Worm (Caenorhabditis elegans) whole organism, L4 larva: ENCODE data around the gene col-89.

Experiments
- F10B5.3 ChIP-seq: sonication (generic microtip); optimal IDR thresholded peaks from 2 replicates; lab custom pipeline; 2016; ENCODE audit warnings: mild to moderate bottlenecking, missing genetic modification characterization, missing compliant biosample characterization
- F44E2.7 ChIP-seq: fragments of 200-800 bp; sonication (Bioruptor generic); IDR thresholded peaks from 2 replicates; pipeline ENCODE4 v2.1.2; 2022; ENCODE audit warnings: missing genetic modification characterization, missing compliant biosample characterization
- F49E8.2 ChIP-seq: sonication (generic microtip); optimal IDR thresholded peaks from 2 replicates; lab custom pipeline; 2016; ENCODE audit warnings: missing compliant biosample characterization, mild to moderate bottlenecking, missing genetic modification characterization, borderline replicate concordance
- T26A8.4 ChIP-seq: fragments of 200-800 bp; sonication (Bioruptor generic); IDR thresholded peaks from 2 replicates; pipeline ENCODE4 v1.3.6; 2022; ENCODE audit warnings: missing genetic modification characterization, missing compliant biosample characterization
- aha-1 ChIP-seq: fragments of 150-350 bp; peaks from one replicate; lab custom pipeline; 2014; ENCODE audit warnings: missing biosample characterization, missing genetic modification characterization
- cey-2 ChIP-seq: sonication (generic microtip); optimal IDR thresholded peaks from 3 replicates; lab custom pipeline; 2017; ENCODE audit warnings: missing genetic modification characterization, mild to moderate bottlenecking, missing compliant biosample characterization, antibody characterized with exemption, borderline replicate concordance; ENCODE audit not compliant: insufficient read depth
- ctbp-1 ChIP-seq: fragments of 200-800 bp; sonication (Bioruptor generic); IDR thresholded peaks from 2 replicates; pipeline ENCODE4 v1.3.6; 2022; ENCODE audit warnings: missing genetic modification reagents, missing genetic modification characterization, missing compliant biosample characterization
- daf-16 ChIP-seq, 3 experiments: sonication (generic microtip); optimal IDR thresholded peaks; 2 replicates each; lab custom pipeline; 2016 to 2017; ENCODE audit warnings: missing genetic modification characterization in 3 of 3, missing genetic modification reagents in 3 of 3, mild to moderate bottlenecking in 2 of 3, missing compliant biosample characterization in 2 of 3, missing biosample characterization in 1 of 3, moderate library complexity in 1 of 3
- dmd-6 ChIP-seq: fragments of 200-800 bp; sonication (Bioruptor generic); IDR thresholded peaks from 2 replicates; pipeline ENCODE4 v1.3.6; 2022; ENCODE audit warnings: missing genetic modification reagents, missing genetic modification characterization, missing compliant biosample characterization
- dmd-9 ChIP-seq: fragments of 200-800 bp; sonication (Bioruptor generic); IDR thresholded peaks from 2 replicates; pipeline ENCODE4 v1.3.6; 2022; ENCODE audit warnings: missing genetic modification reagents, missing genetic modification characterization, missing compliant biosample characterization
- egl-43 ChIP-seq: fragments of 200-800 bp; sonication (Bioruptor generic); IDR thresholded peaks from 2 replicates; pipeline ENCODE4 v1.3.6; 2022; ENCODE audit warnings: missing genetic modification reagents, missing genetic modification characterization, missing compliant biosample characterization
- hif-1 ChIP-seq, 2 experiments: sonication (generic microtip); optimal IDR thresholded peaks; 2 replicates each; lab custom pipeline; 2016 to 2017; ENCODE audit warnings: missing compliant biosample characterization in 2 of 2, missing genetic modification characterization in 2 of 2, missing genetic modification reagents in 2 of 2, missing genotype in 2 of 2, mild to moderate bottlenecking in 1 of 2
- hlh-11 ChIP-seq: fragments of 200-800 bp; sonication (Bioruptor generic); optimal IDR thresholded peaks from 2 replicates; lab custom pipeline; 2018; ENCODE audit warnings: mild to moderate bottlenecking, missing genetic modification characterization, missing compliant biosample characterization
- hlh-30 ChIP-seq: sonication (generic microtip); optimal IDR thresholded peaks from 2 replicates; lab custom pipeline; 2017; ENCODE audit warnings: antibody characterized with exemption, mild to moderate bottlenecking, missing genetic modification characterization, missing compliant biosample characterization; ENCODE audit not compliant: insufficient read depth
- hmg-1.1 ChIP-seq: fragments of 200-800 bp; sonication (Bioruptor generic); IDR thresholded peaks from 2 replicates; pipeline ENCODE4 v1.3.6; 2022; ENCODE audit warnings: missing genetic modification reagents, missing genetic modification characterization, missing compliant biosample characterization
- lin-38 ChIP-seq: fragments of 200-800 bp; sonication (Bioruptor generic); IDR thresholded peaks from 2 replicates; pipeline ENCODE4 v1.3.6; 2022; ENCODE audit warnings: missing genetic modification reagents, missing genetic modification characterization, missing compliant biosample characterization
- lin-39 ChIP-seq: fragments of 150-350 bp; optimal IDR thresholded peaks from 2 replicates; lab custom pipeline; 2014; ENCODE audit warnings: missing biosample characterization, missing genetic modification reagents, missing genetic modification characterization
- mdl-1 ChIP-seq, 2 experiments: fragments of 150-350 bp in 1 of 2; sonication (generic microtip) in 1 of 2; optimal IDR thresholded peaks; 2 replicates each; lab custom pipeline; 2014 to 2017; ENCODE audit warnings: missing biosample characterization in 2 of 2, missing genetic modification characterization in 2 of 2
- mdt-29 ChIP-seq: fragments of 200-800 bp; sonication (Bioruptor generic); IDR thresholded peaks from 2 replicates; pipeline ENCODE4 v1.3.6; 2022; ENCODE audit warnings: missing genetic modification reagents, missing genetic modification characterization, missing compliant biosample characterization
- mxl-2 ChIP-seq: fragments of 200-800 bp; sonication (Bioruptor generic); conservative IDR thresholded peaks from 2 replicates; pipeline ENCODE4 v1.3.6; 2022; ENCODE audit warnings: missing genetic modification reagents, missing genetic modification characterization, missing compliant biosample characterization
- mxl-3 ChIP-seq: fragments of 200-800 bp; sonication (Bioruptor generic); optimal IDR thresholded peaks from 2 replicates; lab custom pipeline; 2018; ENCODE audit warnings: mild to moderate bottlenecking, missing genetic modification characterization, missing compliant biosample characterization
- nhr-11 ChIP-seq: fragments of 150-350 bp; optimal IDR thresholded peaks from 2 replicates; lab custom pipeline; 2014; ENCODE audit warnings: missing biosample characterization, missing genetic modification characterization
- nhr-237 ChIP-seq: sonication (generic microtip); optimal IDR thresholded peaks from 2 replicates; lab custom pipeline; 2017; ENCODE audit warnings: missing biosample characterization, missing genetic modification characterization
- nhr-28 ChIP-seq: fragments of 150-350 bp; optimal IDR thresholded peaks from 2 replicates; lab custom pipeline; 2014; ENCODE audit warnings: missing biosample characterization, missing genetic modification characterization
- nhr-48 ChIP-seq: sonication (generic microtip); optimal IDR thresholded peaks from 2 replicates; lab custom pipeline; 2016; ENCODE audit warnings: mild to moderate bottlenecking, missing genetic modification characterization, missing compliant biosample characterization
- nhr-6 ChIP-seq: fragments of 150-350 bp; optimal IDR thresholded peaks from 2 replicates; lab custom pipeline; 2014; ENCODE audit warnings: missing biosample characterization, missing genetic modification characterization
- nhr-77 ChIP-seq: fragments of 150-350 bp; optimal IDR thresholded peaks from 2 replicates; lab custom pipeline; 2014; ENCODE audit warnings: missing biosample characterization, missing genetic modification characterization
- pha-4 ChIP-seq, 2 experiments: fragments of 150-350 bp in 1 of 2; fragments of 200-800 bp in 1 of 2; sonication (Bioruptor generic) in 1 of 2; IDR thresholded peaks in 1 of 2; optimal IDR thresholded peaks in 1 of 2; 2 replicates each; pipeline versions ENCODE4 v1.3.6 to Lab custom; 2014 to 2022; ENCODE audit warnings: missing genetic modification characterization in 2 of 2, missing genetic modification reagents in 2 of 2, missing biosample characterization in 1 of 2, missing compliant biosample characterization in 1 of 2
- saeg-2 ChIP-seq: fragments of 200-800 bp; sonication (Bioruptor generic); IDR thresholded peaks from 2 replicates; pipeline ENCODE4 v1.3.6; 2022; ENCODE audit warnings: missing genetic modification reagents, missing genetic modification characterization, missing compliant biosample characterization
- snpc-1.2 ChIP-seq: fragments of 200-800 bp; sonication (Bioruptor generic); IDR thresholded peaks from 2 replicates; pipeline ENCODE4 v1.3.6; 2022; ENCODE audit warnings: missing genetic modification reagents, missing genetic modification characterization, missing compliant biosample characterization
- vab-7 ChIP-seq: fragments of 200-800 bp; sonication (Bioruptor generic); IDR thresholded peaks from 2 replicates; pipeline ENCODE4 v1.3.6; 2022; ENCODE audit warnings: missing genetic modification reagents, missing genetic modification characterization, missing compliant biosample characterization
- ztf-11 ChIP-seq: fragments of 150-350 bp; optimal IDR thresholded peaks from 2 replicates; lab custom pipeline; 2014; ENCODE audit warnings: missing biosample characterization, missing genetic modification characterization

Gene col-89

DNA sequence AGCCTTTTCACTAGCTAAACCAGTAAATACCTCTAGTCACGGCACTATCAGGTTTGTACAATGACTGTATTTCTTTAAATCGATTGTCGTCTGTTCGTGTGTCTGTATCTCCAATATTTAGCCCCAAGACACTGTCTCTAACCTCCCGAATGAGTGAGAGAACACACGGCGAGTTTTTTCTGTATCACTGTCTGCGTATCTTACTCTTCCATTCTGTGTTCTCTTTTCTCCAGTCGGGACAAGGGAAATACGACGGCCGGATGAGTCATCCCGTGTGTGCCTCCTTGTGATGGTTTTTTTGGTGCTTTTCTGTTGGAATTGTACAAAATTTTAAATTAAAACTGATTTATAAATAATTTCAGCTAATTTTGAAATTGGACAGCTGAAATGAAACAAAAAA, 48.1 kb downstream of the col-89 start (continued):
- TF ChIP-seq F10B5.3 (tag; lab: Kevin White, UChicago) (peak; percentile 10), lin-39 (tag; lab: Kevin White, UChicago) (no peak), saeg-2 (GFP tag; lab: Robert Waterston, UW) (no peak), cey-2 (peak; percentile 24), nhr-6 (tag; lab: Kevin White, UChicago) (peak; percentile 87), F49E8.2 (tag; lab: Kevin White, UChicago) (no peak), mdl-1 (tag; optimal IDR thresholded peaks at IDR 0.05; lab: Kevin White, UChicago) (peak in 1 of 2 experiments; percentile 70), nhr-237 (no peak), mxl-2 (GFP tag; lab: Robert Waterston, UW) (no peak), T26A8.4 (GFP tag; lab: Robert Waterston, UW) (peak; percentile 67), dmd-9 (GFP tag; lab: Robert Waterston, UW) (no peak; the same call in 1 of the 2 replicates), egl-43 (GFP tag; lab: Robert Waterston, UW) (no peak), mxl-3 (GFP tag; lab: Kevin White, UChicago) (peak; percentile 85), ctbp-1 (GFP tag; lab: Robert Waterston, UW) (peak; percentile 25; the same call in 1 of the 2 replicates), nhr-77 (tag; lab: Kevin White, UChicago) (peak; percentile 46), daf-16 (GFP tag; optimal IDR thresholded peaks at IDR 0.05; lab: Kevin White, UChicago) (no peak), daf-16 (tag; optimal IDR thresholded peaks at IDR 0.05; lab: Kevin White, UChicago) (peak; percentile 65), mdt-29 (GFP tag; lab: Robert Waterston, UW) (peak; percentile 17; the same call in 1 of the 2 replicates), hif-1 (tag; optimal IDR thresholded peaks at IDR 0.05; lab: Kevin White, UChicago) (peak in 1 of 2 experiments; percentile 64), pha-4 (GFP tag; IDR thresholded peaks at IDR 0.05; lab: Robert Waterston, UW) (0 out of 2 replicates have a peak, but pooled peaks have one; percentile 50), pha-4 (tag; optimal IDR thresholded peaks at IDR 0.05; lab: Kevin White, UChicago) (peak; percentile 64), lin-38 (peak; percentile 60), snpc-1.2 (no peak), hlh-11 (peak; percentile 93), ztf-11 (no peak), nhr-11 (peak; percentile 13)

- TF ChIP-seq nhr-28 (tag; lab: Kevin White, UChicago): peak; percentile 15
- TF ChIP-seq nhr-77 (tag; lab: Kevin White, UChicago): no peak
- peak; percentile 32 for TF ChIP-seq hlh-30
- no peak for TF ChIP-seq F44E2.7
- peak; percentile 42 for TF ChIP-seq aha-1
- TF ChIP-seq dmd-6 (GFP tag; lab: Robert Waterston, UW): 0 out of 2 replicates have a peak, but pooled peaks have one; percentile 8
- TF ChIP-seq vab-7 (GFP tag; lab: Robert Waterston, UW): no peak
- no peak for TF ChIP-seq nhr-48 (tag; lab: Kevin White, UChicago)
- TF ChIP-seq daf-16 (GFP tag; optimal IDR thresholded peaks at IDR 0.05; lab: Kevin White, UChicago): no peak
- TF ChIP-seq daf-16 (tag; optimal IDR thresholded peaks at IDR 0.05; lab: Kevin White, UChicago): peak; percentile 17
- no peak for TF ChIP-seq hmg-1.1 (GFP tag; lab: Robert Waterston, UW)
Measured at ce11 chrIII:4796536-4796935, 48.6 kb downstream of the col-89 start, which contains the start of gene tag-325. Gene tag-325 (plus strand): TSS chrIII:4796836.
